Worm (Caenorhabditis elegans) whole organism, L2 larva: ENCODE data around the gene mog-1.

Source experiments
- C34F6.9 ChIP-seq: fragments of 150-350 bp; optimal IDR thresholded peaks from 2 replicates; lab custom pipeline; 2014; ENCODE audit warnings: missing biosample characterization, missing genetic modification characterization
- F13H6.1 ChIP-seq: sonication (generic microtip); optimal IDR thresholded peaks from 2 replicates; lab custom pipeline; 2016; ENCODE audit warnings: missing genetic modification characterization, missing compliant biosample characterization
- R02D3.7 ChIP-seq: fragments of 150-350 bp; optimal IDR thresholded peaks from 2 replicates; lab custom pipeline; 2014; ENCODE audit warnings: missing biosample characterization, missing genetic modification characterization
- ZK546.5 ChIP-seq: sonication (generic microtip); optimal IDR thresholded peaks from 2 replicates; lab custom pipeline; 2017; ENCODE audit warnings: missing biosample characterization, missing genetic modification characterization
- aly-2 ChIP-seq: fragments of 150-350 bp; optimal IDR thresholded peaks from 2 replicates; lab custom pipeline; 2014; ENCODE audit warnings: missing biosample characterization, missing genetic modification characterization
- blmp-1 ChIP-seq: sonication (generic microtip); optimal IDR thresholded peaks from 2 replicates; lab custom pipeline; 2017; ENCODE audit warnings: missing genetic modification characterization, mild to moderate bottlenecking, missing compliant biosample characterization, antibody characterized with exemption, moderate library complexity; ENCODE audit not compliant: insufficient read depth
- ceh-16 ChIP-seq: fragments of 150-350 bp; optimal IDR thresholded peaks from 2 replicates; lab custom pipeline; 2014; ENCODE audit warnings: missing biosample characterization, missing genetic modification characterization
- crh-2 ChIP-seq: sonication (generic microtip); optimal IDR thresholded peaks from 2 replicates; lab custom pipeline; 2017; ENCODE audit warnings: missing biosample characterization, missing genetic modification characterization
- dmd-4 ChIP-seq: sonication (generic microtip); optimal IDR thresholded peaks from 2 replicates; lab custom pipeline; 2017; ENCODE audit warnings: missing biosample characterization, missing genetic modification characterization
- egl-27 ChIP-seq: sonication (generic microtip); optimal IDR thresholded peaks from 3 replicates; lab custom pipeline; 2017; ENCODE audit warnings: missing biosample characterization, missing genetic modification reagents, missing genetic modification characterization
- elt-3 ChIP-seq: sonication (generic microtip); optimal IDR thresholded peaks from 2 replicates; lab custom pipeline; 2017; ENCODE audit warnings: missing biosample characterization, missing genetic modification characterization
- fos-1 ChIP-seq: fragments of 150-350 bp; optimal IDR thresholded peaks from 2 replicates; lab custom pipeline; 2014; ENCODE audit warnings: missing biosample characterization, missing genetic modification characterization
- lin-11 ChIP-seq: fragments of 150-350 bp; sonication (generic microtip); optimal IDR thresholded peaks from 2 replicates; lab custom pipeline; 2014; ENCODE audit warnings: missing biosample characterization, missing genetic modification characterization, inconsistent platforms, mixed read lengths
- lin-13 ChIP-seq: fragments of 150-350 bp; optimal IDR thresholded peaks from 2 replicates; lab custom pipeline; 2014; ENCODE audit warnings: missing biosample characterization, missing genetic modification reagents, missing genetic modification characterization
- lin-39 ChIP-seq: fragments of 150-350 bp; optimal IDR thresholded peaks from 2 replicates; lab custom pipeline; 2014; ENCODE audit warnings: missing biosample characterization, missing genetic modification reagents, missing genetic modification characterization
- nhr-10 ChIP-seq: sonication (generic microtip); optimal IDR thresholded peaks from 2 replicates; lab custom pipeline; 2017; ENCODE audit warnings: missing biosample characterization, missing genetic modification characterization
- nhr-11 ChIP-seq: fragments of 150-350 bp; optimal IDR thresholded peaks from 2 replicates; lab custom pipeline; 2014; ENCODE audit warnings: missing biosample characterization, missing genetic modification characterization
- nhr-129 ChIP-seq: fragments of 150-350 bp; optimal IDR thresholded peaks from 2 replicates; lab custom pipeline; 2014; ENCODE audit warnings: missing biosample characterization, missing genetic modification characterization
- nhr-21 ChIP-seq: fragments of 150-350 bp; optimal IDR thresholded peaks from 2 replicates; lab custom pipeline; 2014; ENCODE audit warnings: missing biosample characterization, missing genetic modification characterization
- nhr-23 ChIP-seq: fragments of 150-350 bp; optimal IDR thresholded peaks from 2 replicates; lab custom pipeline; 2014; ENCODE audit warnings: missing biosample characterization, missing genetic modification reagents, missing genetic modification characterization
- nhr-237 ChIP-seq: fragments of 150-350 bp; optimal IDR thresholded peaks from 2 replicates; lab custom pipeline; 2014; ENCODE audit warnings: missing biosample characterization, missing genetic modification characterization
- nhr-25 ChIP-seq: fragments of 150-350 bp; sonication (generic microtip); optimal IDR thresholded peaks from 3 replicates; lab custom pipeline; 2014; ENCODE audit warnings: missing biosample characterization, missing genetic modification characterization
- nhr-6 ChIP-seq: fragments of 150-350 bp; optimal IDR thresholded peaks from 2 replicates; lab custom pipeline; 2014; ENCODE audit warnings: missing biosample characterization, missing genetic modification characterization
- nhr-77 ChIP-seq: fragments of 150-350 bp; optimal IDR thresholded peaks from 2 replicates; lab custom pipeline; 2014; ENCODE audit warnings: missing biosample characterization, missing genetic modification characterization
- peb-1 ChIP-seq: fragments of 150-350 bp; optimal IDR thresholded peaks from 2 replicates; lab custom pipeline; 2014; ENCODE audit warnings: missing biosample characterization, missing genetic modification characterization
- sem-4 ChIP-seq: fragments of 150-350 bp; optimal IDR thresholded peaks from 2 replicates; lab custom pipeline; 2014; ENCODE audit warnings: missing biosample characterization, missing genetic modification reagents, missing genetic modification characterization
- skn-1 ChIP-seq: sonication (generic microtip); optimal IDR thresholded peaks from 2 replicates; lab custom pipeline; 2017; ENCODE audit warnings: missing biosample characterization, missing genetic modification characterization
- sma-3 ChIP-seq: sonication (generic microtip); optimal IDR thresholded peaks from 2 replicates; lab custom pipeline; 2016; ENCODE audit warnings: missing genetic modification reagents, missing genetic modification characterization, missing compliant biosample characterization
- sma-9 ChIP-seq, 2 experiments: fragments of 150-350 bp in 1 of 2; sonication (generic microtip) in 1 of 2; optimal IDR thresholded peaks; 2 replicates each; lab custom pipeline; 2014 to 2016; ENCODE audit warnings: missing genetic modification characterization in 2 of 2, mild to moderate bottlenecking in 1 of 2, missing biosample characterization in 1 of 2, missing compliant biosample characterization in 1 of 2, missing genetic modification reagents in 1 of 2, moderate library complexity in 1 of 2
- unc-39 ChIP-seq: fragments of 150-350 bp; optimal IDR thresholded peaks from 2 replicates; lab custom pipeline; 2014; ENCODE audit warnings: missing biosample characterization, missing genetic modification characterization
- unc-55 ChIP-seq: fragments of 150-350 bp; sonication (generic microtip); optimal IDR thresholded peaks from 3 replicates; lab custom pipeline; 2014; ENCODE audit warnings: missing biosample characterization, missing genetic modification reagents, missing genetic modification characterization
- unc-62 ChIP-seq: fragments of 150-350 bp; optimal IDR thresholded peaks from 2 replicates; lab custom pipeline; 2014; ENCODE audit warnings: missing biosample characterization, missing genetic modification reagents, missing genetic modification characterization
- ztf-11 ChIP-seq: sonication (generic microtip); optimal IDR thresholded peaks from 2 replicates; lab custom pipeline; 2017; ENCODE audit warnings: missing biosample characterization, missing genetic modification characterization
- ztf-4 ChIP-seq: fragments of 150-350 bp; optimal IDR thresholded peaks from 2 replicates; lab custom pipeline; 2014; ENCODE audit warnings: missing biosample characterization, missing genetic modification characterization

Gene mog-1

ce11 chrIII:9965444-9965843 is 9.4 kb upstream of the mog-1 start:
- TF ChIP-seq blmp-1 (tag; lab: Kevin White, UChicago) (no peak), F13H6.1 (tag; lab: Kevin White, UChicago) (no peak), nhr-10 (no peak), lin-13 (GFP tag; lab: Kevin White, UChicago) (no peak), nhr-23 (tag; lab: Kevin White, UChicago) (no peak), ztf-4 (tag; lab: Kevin White, UChicago) (no peak), unc-55 (GFP tag; lab: Kevin White, UChicago) (no peak), sma-3 (GFP tag; lab: Kevin White, UChicago) (no peak), nhr-77 (tag; lab: Kevin White, UChicago) (no peak), fos-1 (tag; lab: Kevin White, UChicago) (no peak), lin-11 (tag; lab: Kevin White, UChicago) (no peak), unc-62 (GFP tag; lab: Kevin White, UChicago) (no peak), egl-27 (no peak)

- TF ChIP-seq C34F6.9 (tag; lab: Kevin White, UChicago): no peak
- TF ChIP-seq skn-1 (tag; lab: Kevin White, UChicago): no peak
- TF ChIP-seq unc-62 (GFP tag; lab: Kevin White, UChicago): no peak
- TF ChIP-seq crh-2 (tag; lab: Kevin White, UChicago): no peak
- no peak for TF ChIP-seq ceh-16 (tag; lab: Kevin White, UChicago)
Observed at ce11 chrIII:9964416-9964815, 8.4 kb upstream of the mog-1 start.

ce11 chrIII:9963447-9963846 is 7.4 kb upstream of the mog-1 start:
- no peak for TF ChIP-seq lin-39
- no peak for TF ChIP-seq fos-1 (tag; lab: Kevin White, UChicago)
- no peak for TF ChIP-seq sem-4 (tag; lab: Kevin White, UChicago)

ce11 chrIII:9956665-9957401 is 818 bp upstream of the mog-1 start, which contains the start of gene alx-1:
Gene alx-1 (plus strand): TSS chrIII:9957351.
- peak; percentile 8 for TF ChIP-seq nhr-129 (tag; lab: Kevin White, UChicago)
- TF ChIP-seq unc-39: no peak
- no peak for TF ChIP-seq nhr-237 (tag; lab: Kevin White, UChicago)
- TF ChIP-seq crh-2 (tag; lab: Kevin White, UChicago): peak; percentile 3
- no peak for TF ChIP-seq nhr-6 (tag; lab: Kevin White, UChicago)
- peak; percentile 1 for TF ChIP-seq sma-3 (GFP tag; lab: Kevin White, UChicago)
- no peak for TF ChIP-seq nhr-10
- TF ChIP-seq aly-2: no peak
- TF ChIP-seq fos-1 (tag; lab: Kevin White, UChicago): peak; percentile 99
- TF ChIP-seq lin-39: no peak

ce11 chrIII:9951864-9952263 is 4.2 kb downstream of the mog-1 start, which contains the start of gene K03H1.11:
Gene K03H1.11 (minus strand): TSS chrIII:9951964.
- TF ChIP-seq egl-27 (no peak), nhr-11 (tag; lab: Kevin White, UChicago) (no peak), dmd-4 (tag; lab: Kevin White, UChicago) (no peak), nhr-21 (tag; lab: Kevin White, UChicago) (no peak), sma-9 (GFP tag; optimal IDR thresholded peaks at IDR 0.05; lab: Kevin White, UChicago) (no peak), sma-9 (tag; optimal IDR thresholded peaks at IDR 0.05; lab: Kevin White, UChicago) (no peak), peb-1 (no peak), F13H6.1 (tag; lab: Kevin White, UChicago) (no peak), lin-11 (tag; lab: Kevin White, UChicago) (no peak), ZK546.5 (tag; lab: Kevin White, UChicago) (no peak), sem-4 (tag; lab: Kevin White, UChicago) (no peak), fos-1 (tag; lab: Kevin White, UChicago) (no peak), elt-3 (tag; lab: Kevin White, UChicago) (no peak), aly-2 (no peak), ztf-11 (tag; lab: Kevin White, UChicago) (no peak), ceh-16 (tag; lab: Kevin White, UChicago) (no peak), unc-39 (no peak), R02D3.7 (tag; lab: Kevin White, UChicago) (no peak), nhr-25 (tag; lab: Kevin White, UChicago) (no peak)
